Fruit fly (Drosophila melanogaster) whole organism, embryonic: ENCODE results near the gene Ctr9.

Experiments
- Blimp-1 ChIP-seq: fragments of 200-800 bp; sonication (Bioruptor generic); optimal IDR thresholded peaks from 3 replicates; lab custom pipeline; 2018; ENCODE audit warnings: missing biosample characterization, missing genetic modification characterization, mild to moderate bottlenecking, moderate library complexity, missing genetic modification reagents
- BtbVII ChIP-seq: fragments of 200-800 bp; sonication (Bioruptor generic); optimal IDR thresholded peaks from 3 replicates; lab custom pipeline; 2017; ENCODE audit warnings: missing biosample characterization, mild to moderate bottlenecking, missing genetic modification characterization
- CG10321 ChIP-seq: fragments of 200-800 bp; sonication (Bioruptor generic); IDR thresholded peaks from 2 replicates; pipeline ENCODE4 v1.3.6; 2022; ENCODE audit warnings: missing biosample characterization, missing genetic modification characterization
- CG12769 ChIP-seq: fragments of 200-800 bp; sonication (Bioruptor generic); optimal IDR thresholded peaks from 2 replicates; lab custom pipeline; 2019; ENCODE audit warnings: missing biosample characterization, mild to moderate bottlenecking, missing genetic modification characterization, moderate library complexity
- CG14050 ChIP-seq: fragments of 200-800 bp; sonication (Bioruptor generic); IDR thresholded peaks from 3 replicates; pipeline ENCODE4 v1.3.6; 2022; ENCODE audit warnings: missing biosample characterization, missing genetic modification characterization
- CG17912 ChIP-seq: fragments of 200-800 bp; sonication (Bioruptor generic); optimal IDR thresholded peaks from 2 replicates; lab custom pipeline; 2018; ENCODE audit warnings: missing biosample characterization, mild to moderate bottlenecking, missing genetic modification characterization
- CG2120 ChIP-seq: fragments of 200-800 bp; sonication (Bioruptor generic); optimal IDR thresholded peaks from 3 replicates; lab custom pipeline; 2016; ENCODE audit warnings: missing biosample characterization, missing genetic modification characterization
- CG2202 ChIP-seq: fragments of 200-800 bp; sonication (Bioruptor generic); optimal IDR thresholded peaks from 2 replicates; lab custom pipeline; 2018; ENCODE audit warnings: missing biosample characterization, mild to moderate bottlenecking, missing genetic modification characterization
- CG4328 ChIP-seq: fragments of 200-800 bp; sonication (Bioruptor generic); optimal IDR thresholded peaks from 3 replicates; lab custom pipeline; 2017; ENCODE audit warnings: missing biosample characterization, missing genetic modification reagents, missing genetic modification characterization
- CG4424 ChIP-seq: fragments of 200-800 bp; sonication (Bioruptor generic); optimal IDR thresholded peaks from 3 replicates; lab custom pipeline; 2016; ENCODE audit warnings: missing biosample characterization, missing genetic modification characterization
- CG5180 ChIP-seq: fragments of 200-800 bp; sonication (Bioruptor generic); optimal IDR thresholded peaks from 3 replicates; lab custom pipeline; 2017; ENCODE audit warnings: missing biosample characterization, missing genetic modification characterization, mild to moderate bottlenecking, moderate library complexity, missing genetic modification reagents
- CG7372 ChIP-seq: fragments of 200-800 bp; sonication (Bioruptor generic); IDR thresholded peaks from 2 replicates; pipeline ENCODE4 v1.3.6; 2022; ENCODE audit warnings: missing biosample characterization, missing genetic modification characterization
- CG9215 ChIP-seq: fragments of 200-800 bp; sonication (Bioruptor generic); IDR thresholded peaks from 2 replicates; pipeline ENCODE4 v1.3.6; 2022; ENCODE audit warnings: missing biosample characterization, missing genetic modification characterization
- Camta ChIP-seq: fragments of 200-800 bp; sonication (Bioruptor generic); optimal IDR thresholded peaks from 2 replicates; lab custom pipeline; 2016; ENCODE audit warnings: missing biosample characterization, missing genetic modification characterization
- Chrac-16 ChIP-seq: fragments of 200-800 bp; sonication (Bioruptor generic); optimal IDR thresholded peaks from 3 replicates; lab custom pipeline; 2016; ENCODE audit warnings: missing biosample characterization, missing genetic modification characterization
- E2f2 ChIP-seq: fragments of 200-800 bp; sonication (Bioruptor generic); IDR thresholded peaks from 2 replicates; pipeline ENCODE4 v1.3.6; 2022; ENCODE audit warnings: missing biosample characterization, missing genetic modification characterization
- Gug ChIP-seq: fragments of 200-800 bp; sonication (Bioruptor generic); IDR thresholded peaks from 4 replicates; pipeline ENCODE4 v1.3.6; 2022; ENCODE audit warnings: missing biosample characterization, missing genetic modification characterization
- HHEX ChIP-seq: fragments of 200-800 bp; sonication (Bioruptor generic); optimal IDR thresholded peaks from 3 replicates; lab custom pipeline; 2017; ENCODE audit warnings: missing biosample characterization, mild to moderate bottlenecking, missing genetic modification characterization, missing genetic modification reagents
- HLH54F ChIP-seq: fragments of 200-800 bp; sonication (Bioruptor generic); optimal IDR thresholded peaks from 3 replicates; lab custom pipeline; 2016; ENCODE audit warnings: missing biosample characterization, missing genetic modification characterization
- HLHmδ ChIP-seq: fragments of 200-800 bp; sonication (Bioruptor generic); optimal IDR thresholded peaks from 2 replicates; lab custom pipeline; 2018; ENCODE audit warnings: missing biosample characterization, mild to moderate bottlenecking, missing genetic modification characterization, moderate library complexity
- MBD-R2 ChIP-seq: fragments of 200-800 bp; sonication (Bioruptor generic); IDR thresholded peaks from 2 replicates; pipeline ENCODE4 v1.3.6; 2022; ENCODE audit warnings: missing biosample characterization, missing genetic modification characterization
- Myb ChIP-seq: fragments of 200-800 bp; sonication (Bioruptor generic); optimal IDR thresholded peaks from 2 replicates; lab custom pipeline; 2016; ENCODE audit warnings: missing biosample characterization, missing genetic modification characterization
- Pdp1 ChIP-seq, 2 experiments: fragments of 200-800 bp; sonication (Bioruptor generic); optimal IDR thresholded peaks; 3 replicates each; lab custom pipeline; 2016; ENCODE audit warnings: missing biosample characterization in 2 of 2, missing genetic modification characterization in 2 of 2, mild to moderate bottlenecking in 1 of 2, moderate library complexity in 1 of 2
- Side ChIP-seq: fragments of 200-800 bp; sonication (Bioruptor generic); optimal IDR thresholded peaks from 2 replicates; lab custom pipeline; 2016; ENCODE audit warnings: missing biosample characterization, missing genetic modification characterization
- ac ChIP-seq: fragments of 200-800 bp; sonication (Bioruptor generic); optimal IDR thresholded peaks from 3 replicates; lab custom pipeline; 2017; ENCODE audit warnings: missing biosample characterization, mild to moderate bottlenecking, missing genetic modification characterization
- az2 ChIP-seq: fragments of 200-800 bp; sonication (Bioruptor generic); optimal IDR thresholded peaks from 3 replicates; lab custom pipeline; 2016; ENCODE audit warnings: missing biosample characterization, missing genetic modification characterization
- bigmax ChIP-seq: fragments of 200-800 bp; sonication (Bioruptor generic); optimal IDR thresholded peaks from 2 replicates; lab custom pipeline; 2018; ENCODE audit warnings: missing biosample characterization, mild to moderate bottlenecking, missing genetic modification characterization
- caup ChIP-seq: fragments of 200-800 bp; sonication (Bioruptor generic); optimal IDR thresholded peaks from 3 replicates; lab custom pipeline; 2017; ENCODE audit warnings: missing biosample characterization, mild to moderate bottlenecking, missing genetic modification characterization, moderate library complexity; ENCODE audit not compliant: severe bottlenecking
- corto ChIP-seq: fragments of 200-800 bp; sonication (Bioruptor generic); optimal IDR thresholded peaks from 2 replicates; lab custom pipeline; 2016; ENCODE audit warnings: missing biosample characterization, mild to moderate bottlenecking, missing genetic modification characterization, moderate library complexity
- dan ChIP-seq: fragments of 200-800 bp; sonication (Bioruptor generic); IDR thresholded peaks from 2 replicates; pipeline ENCODE4 v1.3.6; 2022; ENCODE audit warnings: missing biosample characterization, missing genetic modification characterization
- dm ChIP-seq: fragments of 200-800 bp; sonication (Bioruptor generic); optimal IDR thresholded peaks from 3 replicates; lab custom pipeline; 2016; ENCODE audit warnings: missing biosample characterization, missing genetic modification characterization
- hbn ChIP-seq: fragments of 200-800 bp; sonication (Bioruptor generic); IDR thresholded peaks from 2 replicates; pipeline ENCODE4 v1.3.6; 2022; ENCODE audit warnings: missing biosample characterization, missing genetic modification characterization; ENCODE audit not compliant: partially characterized antibody
- hkb ChIP-seq, 2 experiments: fragments of 200-800 bp in 1 of 2; fragments of >200 bp in 1 of 2; sonication (Bioruptor generic) in 1 of 2; IDR thresholded peaks in 1 of 2; optimal IDR thresholded peaks in 1 of 2; 2 replicates each; pipeline versions ENCODE4 v1.3.6 to Lab custom; 2017 to 2022; ENCODE audit warnings: missing biosample characterization in 1 of 2, missing genetic modification characterization in 1 of 2
- nerfin-2 ChIP-seq: fragments of 200-800 bp; sonication (Bioruptor generic); IDR thresholded peaks from 2 replicates; pipeline ENCODE4 v1.3.6; 2022; ENCODE audit warnings: missing biosample characterization, missing genetic modification characterization; ENCODE audit not compliant: partially characterized antibody
- oc ChIP-seq: fragments of 200-800 bp; sonication (Bioruptor generic); optimal IDR thresholded peaks from 2 replicates; lab custom pipeline; 2018; ENCODE audit warnings: missing biosample characterization, mild to moderate bottlenecking, missing genetic modification characterization, moderate library complexity
- pum ChIP-seq: fragments of 200-800 bp; sonication (Bioruptor generic); optimal IDR thresholded peaks from 2 replicates; lab custom pipeline; 2016; ENCODE audit warnings: missing biosample characterization, missing genetic modification characterization
- pzg ChIP-seq: fragments of 200-800 bp; sonication (Bioruptor generic); optimal IDR thresholded peaks from 3 replicates; lab custom pipeline; 2018; ENCODE audit warnings: missing biosample characterization, mild to moderate bottlenecking, missing genetic modification characterization, moderate library complexity
- sens-2 ChIP-seq: fragments of 200-800 bp; sonication (Bioruptor generic); IDR thresholded peaks from 2 replicates; pipeline ENCODE4 v1.3.6; 2022; ENCODE audit warnings: missing biosample characterization, missing genetic modification characterization
- sima ChIP-seq: fragments of 200-800 bp; sonication (Bioruptor generic); optimal IDR thresholded peaks from 2 replicates; lab custom pipeline; 2016; ENCODE audit warnings: missing biosample characterization, missing genetic modification characterization
- slp2 ChIP-seq: fragments of 200-800 bp; sonication (Bioruptor generic); optimal IDR thresholded peaks from 2 replicates; lab custom pipeline; 2016; ENCODE audit warnings: missing biosample characterization, missing genetic modification characterization
- sob ChIP-seq: fragments of 200-800 bp; sonication (Bioruptor generic); IDR thresholded peaks from 2 replicates; pipeline ENCODE4 v1.3.6; 2022; ENCODE audit warnings: missing biosample characterization, missing genetic modification characterization
- tgo ChIP-seq: fragments of 200-800 bp; sonication (Bioruptor generic); IDR thresholded peaks from 3 replicates; pipeline ENCODE4 v1.3.6; 2022; ENCODE audit warnings: missing biosample characterization, missing genetic modification characterization
- tio ChIP-seq: fragments of 200-800 bp; sonication (Bioruptor generic); optimal IDR thresholded peaks from 2 replicates; lab custom pipeline; 2017; ENCODE audit warnings: missing biosample characterization, missing genetic modification characterization, inconsistent platforms
- tll ChIP-seq, 2 experiments: fragments of 200-800 bp in 1 of 2; fragments of >200 bp in 1 of 2; sonication (Bioruptor generic) in 1 of 2; optimal IDR thresholded peaks; 2 replicates each; lab custom pipeline; 2017 to 2019; ENCODE audit warnings: missing biosample characterization in 2 of 2, missing genetic modification characterization in 2 of 2, mild to moderate bottlenecking in 1 of 2, moderate library complexity in 1 of 2
- tna ChIP-seq: fragments of 200-800 bp; sonication (Bioruptor generic); IDR thresholded peaks from 2 replicates; pipeline ENCODE4 v1.3.6; 2022; ENCODE audit warnings: missing biosample characterization, missing genetic modification characterization; ENCODE audit not compliant: partially characterized antibody
- vnd ChIP-seq: fragments of 200-800 bp; sonication (Bioruptor generic); IDR thresholded peaks from 3 replicates; pipeline ENCODE4 v1.3.6; 2022; ENCODE audit warnings: missing biosample characterization, missing genetic modification characterization; ENCODE audit not compliant: partially characterized antibody
- vvl ChIP-seq: fragments of 200-800 bp; sonication (Bioruptor generic); IDR thresholded peaks from 2 replicates; pipeline ENCODE4 v1.3.6; 2022; ENCODE audit warnings: missing biosample characterization, missing genetic modification characterization

Gene Ctr9

dm6 chr3L:1334571-1335427 is 27.8 kb downstream of the Ctr9 start, which contains the start of the genes Hmbs and CG2211 (continued):
- TF ChIP-seq slp2 = peak; percentile 86
- TF ChIP-seq hkb (optimal IDR thresholded peaks at IDR 0.05; lab: Kevin White, UChicago) = peak; percentile 67
- peak; percentile 89 for TF ChIP-seq hkb (GFP tag; IDR thresholded peaks at IDR 0.05; lab: Robert Waterston, UW)
- peak; percentile 82 for TF ChIP-seq MBD-R2 (GFP tag; lab: Robert Waterston, UW)
- TF ChIP-seq ac (GFP tag; lab: Kevin White, UChicago) = no peak
- peak in 1 of 2 experiments; percentile 55 for TF ChIP-seq tll (GFP tag; optimal IDR thresholded peaks at IDR 0.05; lab: Kevin White, UChicago)
- peak; percentile 91 for TF ChIP-seq az2 (GFP tag; lab: Kevin White, UChicago)
- TF ChIP-seq tna = no peak
- no peak for TF ChIP-seq nerfin-2
- peak; percentile 36; the same call in 1 of the 2 replicates for TF ChIP-seq dan (GFP tag; lab: Robert Waterston, UW)
- no peak; the same call in 1 of the 2 replicates for TF ChIP-seq hbn
- TF ChIP-seq pzg = peak; percentile 95
- TF ChIP-seq CG14050 = peak; percentile 72
- no peak for TF ChIP-seq bigmax (GFP tag; lab: Kevin White, UChicago)
- TF ChIP-seq vvl = peak; percentile 94
- TF ChIP-seq CG12769 = peak; percentile 76
- TF ChIP-seq sob (GFP tag; lab: Robert Waterston, UW) = peak; percentile 90
- peak; percentile 93 for TF ChIP-seq Blimp-1 (GFP tag; lab: Kevin White, UChicago)
- TF ChIP-seq corto (GFP tag; lab: Kevin White, UChicago) = no peak
- peak; percentile 86 for TF ChIP-seq caup (GFP tag; lab: Kevin White, UChicago)
- peak; percentile 74 for TF ChIP-seq Side (GFP tag; lab: Kevin White, UChicago)
- TF ChIP-seq CG10321 (GFP tag; lab: Robert Waterston, UW) = peak; percentile 45; the same call in 1 of the 2 replicates
- TF ChIP-seq CG5180 = peak; percentile 65
- TF ChIP-seq vnd (GFP tag; lab: Robert Waterston, UW) = no peak
- peak; percentile 88 for TF ChIP-seq CG4328 (GFP tag; lab: Kevin White, UChicago)
- peak; percentile 74 for TF ChIP-seq sens-2 (GFP tag; lab: Robert Waterston, UW)
- TF ChIP-seq sima (GFP tag; lab: Kevin White, UChicago) = peak; percentile 55
- TF ChIP-seq dm (GFP tag; lab: Kevin White, UChicago) = peak; percentile 86
- TF ChIP-seq CG7372 (GFP tag; lab: Robert Waterston, UW) = peak; percentile 82
- TF ChIP-seq Camta = peak; percentile 90
- peak; percentile 83 for TF ChIP-seq tgo (GFP tag; lab: Robert Waterston, UW)
- TF ChIP-seq HHEX (GFP tag; lab: Kevin White, UChicago) = peak; percentile 72
- peak; percentile 78; the same call in 3 of the 4 replicates for TF ChIP-seq Gug (GFP tag; lab: Robert Waterston, UW)
- TF ChIP-seq CG2202 (tag; lab: Kevin White, UChicago) = peak; percentile 65
- peak; percentile 92 for TF ChIP-seq CG4424 (GFP tag; lab: Kevin White, UChicago)
- TF ChIP-seq CG17912 (GFP tag; lab: Kevin White, UChicago) = no peak
- TF ChIP-seq CG9215 (GFP tag; lab: Robert Waterston, UW) = peak; percentile 79
- TF ChIP-seq Myb (GFP tag; lab: Kevin White, UChicago) = peak; percentile 78
- peak; percentile 94 for TF ChIP-seq CG2120 (GFP tag; lab: Kevin White, UChicago)
- peak in 1 of 2 experiments; percentile 88 for TF ChIP-seq Pdp1 (GFP tag; optimal IDR thresholded peaks at IDR 0.05; lab: Kevin White, UChicago)
- TF ChIP-seq E2f2 (GFP tag; lab: Robert Waterston, UW) = peak; percentile 77
- peak; percentile 41 for TF ChIP-seq BtbVII
- no peak for TF ChIP-seq tio
- TF ChIP-seq HLHmδ (GFP tag; lab: Kevin White, UChicago) = peak; percentile 65
- peak; percentile 58 for TF ChIP-seq oc (tag; lab: Kevin White, UChicago)
- TF ChIP-seq pum (GFP tag; lab: Kevin White, UChicago) = peak; percentile 75
- peak; percentile 93 for TF ChIP-seq Chrac-16 (GFP tag; lab: Kevin White, UChicago)
- TF ChIP-seq HLH54F = peak; percentile 93
